Worm (Caenorhabditis elegans) whole organism, young adult: ENCODE data around the gene clec-219.

Experiments used
- B0035.1 ChIP-seq: sonication (generic microtip); optimal IDR thresholded peaks from 2 replicates; lab custom pipeline; 2016; ENCODE audit warnings: missing genetic modification characterization, mild to moderate bottlenecking, missing compliant biosample characterization, missing genotype, missing genetic modification reagents
- B0261.1 ChIP-seq: sonication (generic microtip); optimal IDR thresholded peaks from 2 replicates; lab custom pipeline; 2016; ENCODE audit warnings: mild to moderate bottlenecking, missing genetic modification characterization, moderate library complexity, missing compliant biosample characterization
- C17E4.6 ChIP-seq: fragments of 200-800 bp; sonication (Bioruptor generic); IDR thresholded peaks from 2 replicates; pipeline ENCODE4 v1.3.6; 2022; ENCODE audit warnings: missing genetic modification reagents, missing genetic modification characterization, missing compliant biosample characterization
- F22D6.2 ChIP-seq: sonication (generic microtip); optimal IDR thresholded peaks from 2 replicates; lab custom pipeline; 2016; ENCODE audit warnings: mild to moderate bottlenecking, missing genetic modification characterization, missing compliant biosample characterization
- F33H1.4 ChIP-seq: fragments of 200-800 bp; sonication (Bioruptor generic); IDR thresholded peaks from 2 replicates; pipeline ENCODE4 v1.3.6; 2022; ENCODE audit warnings: missing genetic modification reagents, missing genetic modification characterization, missing compliant biosample characterization
- F55B11.4 ChIP-seq: sonication (generic microtip); optimal IDR thresholded peaks from 2 replicates; lab custom pipeline; 2016; ENCODE audit warnings: missing compliant biosample characterization, missing genetic modification characterization, borderline replicate concordance; ENCODE audit not compliant: insufficient read depth
- F57C9.4 ChIP-seq: sonication (generic microtip); optimal IDR thresholded peaks from 2 replicates; lab custom pipeline; 2017; ENCODE audit warnings: mild to moderate bottlenecking, missing genetic modification characterization, missing compliant biosample characterization
- K11D2.4 ChIP-seq: fragments of 200-800 bp; sonication (Bioruptor generic); IDR thresholded peaks from 2 replicates; pipeline ENCODE4 v1.3.6; 2022; ENCODE audit warnings: missing genetic modification reagents, missing genetic modification characterization, missing compliant biosample characterization
- Y53F4B.3 ChIP-seq: fragments of 200-800 bp; sonication (Bioruptor generic); IDR thresholded peaks from 2 replicates; pipeline ENCODE4 v1.3.6; 2022; ENCODE audit warnings: missing genetic modification reagents, missing genetic modification characterization, missing compliant biosample characterization
- Y53G8AR.9 ChIP-seq: fragments of 200-800 bp; sonication (Bioruptor generic); conservative IDR thresholded peaks from 2 replicates; pipeline ENCODE4 v1.3.6; 2022; ENCODE audit warnings: missing genetic modification reagents, missing genetic modification characterization, missing compliant biosample characterization
- Y67H2A.10 ChIP-seq: fragments of 200-800 bp; sonication (Bioruptor generic); conservative IDR thresholded peaks from 2 replicates; pipeline ENCODE4 v1.3.6; 2022; ENCODE audit warnings: missing genetic modification reagents, missing genetic modification characterization, missing compliant biosample characterization
- ama-1 ChIP-seq, 3 experiments: fragments of 150-350 bp in 1 of 3; sonication (generic microtip) in 2 of 3; optimal IDR thresholded peaks; 2 replicates each; lab custom pipeline; 2014 to 2018; ENCODE audit warnings: missing biosample characterization in 2 of 3, missing genetic modification characterization in 2 of 3, missing genetic modification reagents in 2 of 3
- aptf-2 ChIP-seq: fragments of 200-800 bp; sonication (Bioruptor generic); conservative IDR thresholded peaks from 2 replicates; pipeline ENCODE4 v1.3.6; 2022; ENCODE audit warnings: missing genetic modification reagents, missing genetic modification characterization, missing compliant biosample characterization
- aptf-3 ChIP-seq: fragments of 200-800 bp; sonication (Bioruptor generic); IDR thresholded peaks from 2 replicates; pipeline ENCODE4 v1.3.6; 2022; ENCODE audit warnings: missing genetic modification characterization, missing compliant biosample characterization
- atf-7 ChIP-seq: sonication (generic microtip); optimal IDR thresholded peaks from 2 replicates; lab custom pipeline; 2017; ENCODE audit warnings: mild to moderate bottlenecking, missing genetic modification characterization, missing compliant biosample characterization
- bed-2 ChIP-seq: fragments of 200-800 bp; sonication (Bioruptor generic); IDR thresholded peaks from 2 replicates; pipeline ENCODE4 v1.3.6; 2022; ENCODE audit warnings: missing genetic modification reagents, missing genetic modification characterization, missing compliant biosample characterization
- ccch-3 ChIP-seq: fragments of 200-800 bp; sonication (Bioruptor generic); optimal IDR thresholded peaks from 2 replicates; lab custom pipeline; 2018; ENCODE audit warnings: mild to moderate bottlenecking, missing genetic modification characterization, missing compliant biosample characterization
- cebp-1 ChIP-seq, 2 experiments: fragments of 200-800 bp in 1 of 2; sonication (Bioruptor generic) in 1 of 2; sonication (generic microtip) in 1 of 2; IDR thresholded peaks in 1 of 2; optimal IDR thresholded peaks in 1 of 2; 2 replicates each; pipeline versions ENCODE4 v1.3.6 to Lab custom; 2017 to 2022; ENCODE audit warnings: missing compliant biosample characterization in 2 of 2, missing genetic modification characterization in 2 of 2, mild to moderate bottlenecking in 1 of 2, missing genetic modification reagents in 1 of 2, moderate library complexity in 1 of 2
- ceh-100 ChIP-seq: fragments of 200-800 bp; sonication (Bioruptor generic); IDR thresholded peaks from 2 replicates; pipeline ENCODE4 v1.3.6; 2022; ENCODE audit warnings: missing genetic modification reagents, missing genetic modification characterization, missing compliant biosample characterization
- ceh-40 ChIP-seq: fragments of 200-800 bp; sonication (Bioruptor generic); IDR thresholded peaks from 2 replicates; pipeline ENCODE4 v1.3.6; 2022; ENCODE audit warnings: missing genetic modification characterization, missing compliant biosample characterization
- ceh-58 ChIP-seq: fragments of 200-800 bp; sonication (Bioruptor generic); IDR thresholded peaks from 2 replicates; pipeline ENCODE4 v1.3.6; 2022; ENCODE audit warnings: missing genetic modification characterization, missing compliant biosample characterization
- ceh-91 ChIP-seq: fragments of 200-800 bp; sonication (Bioruptor generic); IDR thresholded peaks from 2 replicates; pipeline ENCODE4 v1.3.6; 2022; ENCODE audit warnings: missing genetic modification reagents, missing genetic modification characterization, missing compliant biosample characterization
- chd-7 ChIP-seq: sonication (generic microtip); optimal IDR thresholded peaks from 2 replicates; lab custom pipeline; 2016; ENCODE audit warnings: mild to moderate bottlenecking, missing genetic modification characterization, moderate library complexity, missing compliant biosample characterization
- dpff-1 ChIP-seq: sonication (generic microtip); optimal IDR thresholded peaks from 2 replicates; lab custom pipeline; 2017; ENCODE audit warnings: mild to moderate bottlenecking, missing genetic modification characterization, missing compliant biosample characterization
- ekl-4 ChIP-seq: fragments of 200-800 bp; sonication (Bioruptor generic); IDR thresholded peaks from 2 replicates; pipeline ENCODE4 v1.3.6; 2022; ENCODE audit warnings: missing genetic modification reagents, missing genetic modification characterization, missing compliant biosample characterization
- hlh-26 ChIP-seq: fragments of 200-800 bp; sonication (Bioruptor generic); conservative IDR thresholded peaks from 2 replicates; pipeline ENCODE4 v1.3.6; 2022; ENCODE audit warnings: missing genetic modification reagents, missing genetic modification characterization, missing compliant biosample characterization
- hmg-1.2 ChIP-seq: fragments of 200-800 bp; sonication (Bioruptor generic); IDR thresholded peaks from 2 replicates; pipeline ENCODE4 v1.3.6; 2022; ENCODE audit warnings: missing genetic modification reagents, missing genetic modification characterization, missing compliant biosample characterization
- hmg-20 ChIP-seq: fragments of 200-800 bp; sonication (Bioruptor generic); IDR thresholded peaks from 2 replicates; pipeline ENCODE4 v1.3.6; 2022; ENCODE audit warnings: missing genetic modification reagents, missing genetic modification characterization, missing compliant biosample characterization
- hrde-1 ChIP-seq: sonication (generic microtip); optimal IDR thresholded peaks from 2 replicates; lab custom pipeline; 2016; ENCODE audit warnings: missing genetic modification characterization, mild to moderate bottlenecking, missing compliant biosample characterization, moderate library complexity, missing genotype, missing genetic modification reagents, borderline replicate concordance
- lag-1 ChIP-seq: fragments of 200-800 bp; sonication (Bioruptor generic); IDR thresholded peaks from 2 replicates; pipeline ENCODE4 v1.3.6; 2022; ENCODE audit warnings: missing genetic modification reagents, missing genetic modification characterization, missing compliant biosample characterization
- let-607 ChIP-seq, 2 experiments: fragments of 200-800 bp in 1 of 2; sonication (Bioruptor generic) in 1 of 2; sonication (generic microtip) in 1 of 2; optimal IDR thresholded peaks; 2 replicates each; lab custom pipeline; 2016 to 2018; ENCODE audit warnings: mild to moderate bottlenecking in 2 of 2, missing compliant biosample characterization in 2 of 2, missing genetic modification characterization in 2 of 2, moderate library complexity in 2 of 2, missing genotype in 1 of 2
- lin-26 ChIP-seq: fragments of 200-800 bp; sonication (Bioruptor generic); IDR thresholded peaks from 2 replicates; pipeline ENCODE4 v1.3.6; 2022; ENCODE audit warnings: missing genetic modification reagents, missing genetic modification characterization, missing compliant biosample characterization
- lir-1 ChIP-seq: fragments of 200-800 bp; sonication (Bioruptor generic); conservative IDR thresholded peaks from 2 replicates; pipeline ENCODE4 v1.3.6; 2022; ENCODE audit warnings: missing genetic modification reagents, missing genetic modification characterization, missing compliant biosample characterization
- madf-3 ChIP-seq: fragments of 200-800 bp; sonication (Bioruptor generic); IDR thresholded peaks from 2 replicates; pipeline ENCODE4 v1.3.6; 2022; ENCODE audit warnings: missing genetic modification reagents, missing genetic modification characterization, missing compliant biosample characterization
- madf-6 ChIP-seq: fragments of 200-800 bp; sonication (Bioruptor generic); IDR thresholded peaks from 2 replicates; pipeline ENCODE4 v1.3.6; 2022; ENCODE audit warnings: missing genetic modification reagents, missing genetic modification characterization, missing compliant biosample characterization
- nfya-1 ChIP-seq: sonication (generic microtip); optimal IDR thresholded peaks from 2 replicates; lab custom pipeline; 2017; ENCODE audit warnings: antibody characterized with exemption, missing compliant biosample characterization, missing genetic modification characterization, borderline replicate concordance; ENCODE audit not compliant: insufficient read depth
- nhr-179 ChIP-seq: sonication (generic microtip); optimal IDR thresholded peaks from 2 replicates; lab custom pipeline; 2016; ENCODE audit warnings: mild to moderate bottlenecking, missing genetic modification characterization, missing compliant biosample characterization
- nhr-27 ChIP-seq: fragments of 200-800 bp; sonication (Bioruptor generic); optimal IDR thresholded peaks from 2 replicates; lab custom pipeline; 2018; ENCODE audit warnings: mild to moderate bottlenecking, missing genetic modification characterization, moderate library complexity, missing compliant biosample characterization
- nhr-80 ChIP-seq: sonication (generic microtip); optimal IDR thresholded peaks from 2 replicates; lab custom pipeline; 2016; ENCODE audit warnings: missing genetic modification characterization, missing compliant biosample characterization
- pbrm-1 ChIP-seq: fragments of 200-800 bp; sonication (Bioruptor generic); IDR thresholded peaks from 2 replicates; pipeline ENCODE4 v1.3.6; 2022; ENCODE audit warnings: missing genetic modification reagents, missing genetic modification characterization, missing compliant biosample characterization
- rec-8 ChIP-seq, 2 experiments: sonication (generic microtip); optimal IDR thresholded peaks; 2 replicates each; lab custom pipeline; 2016; ENCODE audit warnings: mild to moderate bottlenecking in 2 of 2, missing genetic modification characterization in 2 of 2, missing genetic modification reagents in 2 of 2, missing genotype in 2 of 2, missing biosample characterization in 1 of 2, missing compliant biosample characterization in 1 of 2, moderate library complexity in 1 of 2
- sea-2 ChIP-seq: fragments of 200-800 bp; sonication (Bioruptor generic); IDR thresholded peaks from 2 replicates; pipeline ENCODE4 v1.3.6; 2022; ENCODE audit warnings: missing genetic modification characterization, missing compliant biosample characterization
- snpc-1.1 ChIP-seq: sonication (generic microtip); optimal IDR thresholded peaks from 2 replicates; lab custom pipeline; 2017; ENCODE audit warnings: missing genetic modification characterization, mild to moderate bottlenecking, missing compliant biosample characterization, antibody characterized with exemption, moderate library complexity, missing genotype, missing genetic modification reagents; ENCODE audit not compliant: insufficient read depth
- snpc-3.4 ChIP-seq: sonication (generic microtip); optimal IDR thresholded peaks from 2 replicates; lab custom pipeline; 2017; ENCODE audit warnings: missing genetic modification characterization, mild to moderate bottlenecking, missing compliant biosample characterization, antibody characterized with exemption, moderate library complexity, missing genotype, missing genetic modification reagents
- ztf-22 ChIP-seq: fragments of 200-800 bp; sonication (Bioruptor generic); optimal IDR thresholded peaks from 2 replicates; lab custom pipeline; 2018; ENCODE audit warnings: mild to moderate bottlenecking, missing genetic modification characterization, moderate library complexity, missing compliant biosample characterization
- ztf-28 ChIP-seq: fragments of 200-800 bp; sonication (Bioruptor generic); IDR thresholded peaks from 2 replicates; pipeline ENCODE4 v1.3.6; 2022; ENCODE audit warnings: missing genetic modification reagents, missing genetic modification characterization, missing compliant biosample characterization

Gene clec-219

ce11 chrV:8300935-8301535, 17.2 kb upstream of the clec-219 start, which contains the start of gene W02D7.6 (continued):
- TF ChIP-seq lag-1 (no peak), hmg-20 (GFP tag; lab: Robert Waterston, UW) (no peak), rec-8 (tag; optimal IDR thresholded peaks at IDR 0.05; lab: Kevin White, UChicago) (no peak), snpc-3.4 (tag; lab: Kevin White, UChicago) (no peak), aptf-2 (no peak), ztf-22 (no peak), dpff-1 (tag; lab: Kevin White, UChicago) (no peak), hrde-1 (tag; lab: Kevin White, UChicago) (no peak), lin-26 (no peak), let-607 (tag; optimal IDR thresholded peaks at IDR 0.05; lab: Kevin White, UChicago) (peak in 1 of 2 experiments; percentile 70), nhr-179 (tag; lab: Kevin White, UChicago) (no peak), ccch-3 (GFP tag; lab: Kevin White, UChicago) (no peak), hmg-1.2 (GFP tag; lab: Robert Waterston, UW) (peak; percentile 37; the same call in 1 of the 2 replicates), Y53G8AR.9 (GFP tag; lab: Robert Waterston, UW) (no peak), F57C9.4 (tag; lab: Kevin White, UChicago) (no peak), F55B11.4 (no peak), chd-7 (no peak), C17E4.6 (GFP tag; lab: Robert Waterston, UW) (no peak), F33H1.4 (GFP tag; lab: Robert Waterston, UW) (no peak), ztf-28 (no peak), sea-2 (GFP tag; lab: Robert Waterston, UW) (no peak), snpc-1.1 (no peak), ceh-40 (GFP tag; lab: Robert Waterston, UW) (0 out of 2 replicates have a peak, but pooled peaks have one; percentile 39), madf-3 (GFP tag; lab: Robert Waterston, UW) (peak; percentile 67; the same call in 1 of the 2 replicates), ceh-91 (no peak), nfya-1 (tag; lab: Kevin White, UChicago) (no peak), F22D6.2 (tag; lab: Kevin White, UChicago) (no peak), lir-1 (GFP tag; lab: Robert Waterston, UW) (no peak), bed-2 (GFP tag; lab: Robert Waterston, UW) (no peak), atf-7 (no peak), ceh-58 (GFP tag; lab: Robert Waterston, UW) (no peak), pbrm-1 (GFP tag; lab: Robert Waterston, UW) (peak; percentile 53; the same call in 1 of the 2 replicates), madf-6 (GFP tag; lab: Robert Waterston, UW) (peak; percentile 51), cebp-1 (GFP tag; IDR thresholded peaks at IDR 0.05; lab: Robert Waterston, UW) (no peak), cebp-1 (tag; optimal IDR thresholded peaks at IDR 0.05; lab: Kevin White, UChicago) (no peak), Y67H2A.10 (GFP tag; lab: Robert Waterston, UW) (no peak), K11D2.4 (GFP tag; lab: Robert Waterston, UW) (no peak), ama-1 (optimal IDR thresholded peaks at IDR 0.05; lab: Kevin White, UChicago) (peak; percentile 37), ama-1 (GFP tag; optimal IDR thresholded peaks at IDR 0.05; lab: Kevin White, UChicago) (peak in 1 of 2 experiments; percentile 52), ceh-100 (GFP tag; lab: Robert Waterston, UW) (no peak), ekl-4 (0 out of 2 replicates have a peak, but pooled peaks have one; percentile 19), nhr-27 (tag; lab: Kevin White, UChicago) (no peak), B0261.1 (no peak), nhr-80 (peak; percentile 8), B0035.1 (tag; lab: Kevin White, UChicago) (no peak), hlh-26 (GFP tag; lab: Robert Waterston, UW) (no peak), aptf-3 (GFP tag; lab: Robert Waterston, UW) (no peak), Y53F4B.3 (GFP tag; lab: Robert Waterston, UW) (no peak)
